Fruit fly (Drosophila melanogaster): Measurements from ENCODE around the gene wkd.

The wkd gene

dm6 chr3R:11623025-11623424, 41.6 kb downstream of the wkd start, which contains the start of gene CG14711 (continued):
- TF ChIP-seq unc-4 (GFP tag; IDR thresholded peaks at IDR 0.05; ENCODE audit: partially characterized antibody) = peak; percentile 86
- peak; percentile 82 for TF ChIP-seq CG11695 (GFP tag; IDR thresholded peaks at IDR 0.05)
- no peak for TF ChIP-seq CG8478 (optimal IDR thresholded peaks at IDR 0.05)
- TF ChIP-seq Abd-B (GFP tag; optimal IDR thresholded peaks at IDR 0.05) = peak; percentile 91
- TF ChIP-seq lilli (GFP tag; optimal IDR thresholded peaks at IDR 0.05) = peak; percentile 91
- TF ChIP-seq lab (GFP tag; optimal IDR thresholded peaks at IDR 0.05) = no peak
- TF ChIP-seq dan (GFP tag; IDR thresholded peaks at IDR 0.05) = no peak
- no peak; the same call in 1 of the 2 replicates for TF ChIP-seq GATAe (GFP tag; conservative IDR thresholded peaks at IDR 0.05)
- peak; percentile 85 for TF ChIP-seq CG13296 (GFP tag; optimal IDR thresholded peaks at IDR 0.05)
- no peak for TF ChIP-seq Neu2 (GFP tag; optimal IDR thresholded peaks at IDR 0.05; ENCODE audit: borderline replicate concordance)
- TF ChIP-seq CG6765 (GFP tag; optimal IDR thresholded peaks at IDR 0.05) = peak; percentile 79
- TF ChIP-seq chinmo (GFP tag; IDR thresholded peaks at IDR 0.05; ENCODE audit: partially characterized antibody) = 0 out of 4 replicates have a peak, but pooled peaks have one; percentile 32
- TF ChIP-seq CG4617 (GFP tag; optimal IDR thresholded peaks at IDR 0.05; ENCODE audit: borderline replicate concordance) = peak; percentile 93
- peak; percentile 80 for TF ChIP-seq lmd (GFP tag; IDR thresholded peaks at IDR 0.05)
- peak; percentile 89 for TF ChIP-seq Hsf (GFP tag; optimal IDR thresholded peaks at IDR 0.05)
- peak; percentile 86 for TF ChIP-seq Spps (tag; optimal IDR thresholded peaks at IDR 0.05)
- peak; percentile 78 for TF ChIP-seq wdn (GFP tag; IDR thresholded peaks at IDR 0.05)
- peak; percentile 85 for TF ChIP-seq CG10654 (GFP tag; optimal IDR thresholded peaks at IDR 0.05)
- TF ChIP-seq Ptx1 (GFP tag; IDR thresholded peaks at IDR 0.05) = peak; percentile 87
- peak; percentile 91 for TF ChIP-seq CG13424 (tag; optimal IDR thresholded peaks at IDR 0.05)
- peak; percentile 78 for TF ChIP-seq wor (GFP tag; IDR thresholded peaks at IDR 0.05)
- TF ChIP-seq Jarid2 (GFP tag; optimal IDR thresholded peaks at IDR 0.05) = no peak
- TF ChIP-seq MTF-1 (GFP tag; optimal IDR thresholded peaks at IDR 0.05; ENCODE audit: borderline replicate concordance) = peak; percentile 70
- TF ChIP-seq Rx (GFP tag; IDR thresholded peaks at IDR 0.05) = peak; percentile 42; the same call in 1 of the 2 replicates
- TF ChIP-seq D19B (GFP tag; optimal IDR thresholded peaks at IDR 0.05) = peak; percentile 48
- TF ChIP-seq CG17186 (GFP tag; optimal IDR thresholded peaks at IDR 0.05) = peak; percentile 51
- no peak for TF ChIP-seq Dfd (GFP tag; optimal IDR thresholded peaks at IDR 0.05)
- TF ChIP-seq CG7963 (GFP tag; IDR thresholded peaks at IDR 0.05; ENCODE audit: partially characterized antibody) = peak; percentile 43; the same call in 1 of the 3 replicates
- TF ChIP-seq chn (GFP tag; optimal IDR thresholded peaks at IDR 0.05) = peak; percentile 80
- TF ChIP-seq toy (GFP tag; IDR thresholded peaks at IDR 0.05) = no peak
- peak; percentile 75 to 77 for TF ChIP-seq Pdp1 (GFP tag; optimal IDR thresholded peaks at IDR 0.05)
- peak; percentile 82 for TF ChIP-seq CG34422 (GFP tag; IDR thresholded peaks at IDR 0.05)
- TF ChIP-seq CG31388 (GFP tag; optimal IDR thresholded peaks at IDR 0.05) = peak; percentile 62
- TF ChIP-seq Awh (GFP tag; IDR thresholded peaks at IDR 0.05) = peak; percentile 80
- TF ChIP-seq bbx (GFP tag; IDR thresholded peaks at IDR 0.05; ENCODE audit: partially characterized antibody) = peak; percentile 73
- peak; percentile 64; the same call in 1 of the 2 replicates for TF ChIP-seq CG8765 (GFP tag; IDR thresholded peaks at IDR 0.05)
- TF ChIP-seq Usf (GFP tag; optimal IDR thresholded peaks at IDR 0.05) = peak; percentile 26
- TF ChIP-seq Vsx1 (GFP tag; optimal IDR thresholded peaks at IDR 0.05) = no peak
- peak; percentile 85 for TF ChIP-seq CG12155 (GFP tag; optimal IDR thresholded peaks at IDR 0.05)
- TF ChIP-seq CG34224 (GFP tag; IDR thresholded peaks at IDR 0.05; ENCODE audit: partially characterized antibody) = peak; percentile 87
- TF ChIP-seq jing (GFP tag; optimal IDR thresholded peaks at IDR 0.05) = no peak
- peak; percentile 90 for TF ChIP-seq az2 (GFP tag; optimal IDR thresholded peaks at IDR 0.05)
- TF ChIP-seq CG4854 (GFP tag; optimal IDR thresholded peaks at IDR 0.05) = peak; percentile 65
- TF ChIP-seq unpg (GFP tag; optimal IDR thresholded peaks at IDR 0.05) = peak; percentile 89
- TF ChIP-seq CG8089 (GFP tag; optimal IDR thresholded peaks at IDR 0.05) = peak; percentile 63
- TF ChIP-seq CG18476 (GFP tag; optimal IDR thresholded peaks at IDR 0.05) = peak; percentile 80
- peak; percentile 78 for TF ChIP-seq tap (tag; optimal IDR thresholded peaks at IDR 0.05)
- TF ChIP-seq CG15601 (tag; optimal IDR thresholded peaks at IDR 0.05) = peak; percentile 87
- TF ChIP-seq NFAT (GFP tag; IDR thresholded peaks at IDR 0.05) = peak; percentile 84
- TF ChIP-seq sqz (GFP tag; optimal IDR thresholded peaks at IDR 0.05) = no peak

Data from whole organism, embryonic.